Worm (Caenorhabditis elegans) whole organism, young adult: ENCODE measurements around the gene ZC513.2.

ENCODE experiments used
- Y95B8A.8 ChIP-seq: fragments of 200-800 bp; sonication (Bioruptor generic); IDR thresholded peaks from 2 replicates; pipeline ENCODE4 v1.3.6; 2022; ENCODE audit warnings: missing genetic modification reagents, missing genetic modification characterization, missing compliant biosample characterization
- attf-3 ChIP-seq: fragments of 200-800 bp; sonication (Bioruptor generic); conservative IDR thresholded peaks from 2 replicates; pipeline ENCODE4 v1.3.6; 2022; ENCODE audit warnings: missing genetic modification reagents, missing genetic modification characterization, missing compliant biosample characterization
- egl-44 ChIP-seq: fragments of 200-800 bp; sonication (Bioruptor generic); IDR thresholded peaks from 2 replicates; pipeline ENCODE4 v1.3.6; 2022; ENCODE audit warnings: missing genetic modification reagents, missing genetic modification characterization, missing compliant biosample characterization
- snpc-4 ChIP-seq, 5 experiments: fragments of 150-350 bp in 1 of 5; sonication (generic microtip) in 4 of 5; optimal IDR thresholded peaks; 2 replicates each; lab custom pipeline; 2014 to 2018; ENCODE audit warnings: missing genetic modification characterization in 5 of 5, missing biosample characterization in 3 of 5, antibody characterized with exemption in 2 of 5, mild to moderate bottlenecking in 2 of 5, missing compliant biosample characterization in 2 of 5, missing genotype in 2 of 5, moderate library complexity in 2 of 5, missing genetic modification reagents in 1 of 5

ce11 chrV:8026343-8026742 is 27.9 kb upstream of the ZC513.2 start, which contains the start of gene F43H9.4:
- TF ChIP-seq Y95B8A.8 (GFP tag; lab: Robert Waterston, UW) (no peak), attf-3 (no peak), snpc-4 (GFP tag; optimal IDR thresholded peaks at IDR 0.05; lab: Kevin White, UChicago) (no peak), snpc-4 (tag; optimal IDR thresholded peaks at IDR 0.05; lab: Kevin White, UChicago) (no peak), egl-44 (no peak)
